Worm (Caenorhabditis elegans) whole organism, young adult: ENCODE measurements around the gene K02D10.3.
A peak's percentile ranks its signal among the peaks of the same experiment; 100 is the strongest.

Source experiments
- B0336.3 ChIP-seq: fragments of 200-800 bp; sonication (Bioruptor generic); IDR thresholded peaks from 2 replicates; pipeline ENCODE4 v1.3.6; 2022; ENCODE audit warnings: missing genetic modification characterization, missing compliant biosample characterization
- C06A6.2 ChIP-seq: fragments of 200-800 bp; sonication (Bioruptor generic); conservative IDR thresholded peaks from 2 replicates; pipeline ENCODE4 v1.3.6; 2022; ENCODE audit warnings: missing genetic modification characterization, missing compliant biosample characterization
- K11D2.4 ChIP-seq: fragments of 200-800 bp; sonication (Bioruptor generic); IDR thresholded peaks from 2 replicates; pipeline ENCODE4 v1.3.6; 2022; ENCODE audit warnings: missing genetic modification reagents, missing genetic modification characterization, missing compliant biosample characterization
- T26A5.8 ChIP-seq: sonication (generic microtip); optimal IDR thresholded peaks from 2 replicates; lab custom pipeline; 2016; ENCODE audit warnings: missing genetic modification characterization, missing compliant biosample characterization
- Y95B8A.8 ChIP-seq: fragments of 200-800 bp; sonication (Bioruptor generic); IDR thresholded peaks from 2 replicates; pipeline ENCODE4 v1.3.6; 2022; ENCODE audit warnings: missing genetic modification reagents, missing genetic modification characterization, missing compliant biosample characterization
- ZK185.1 ChIP-seq: sonication (generic microtip); optimal IDR thresholded peaks from 2 replicates; lab custom pipeline; 2016; ENCODE audit warnings: mild to moderate bottlenecking, missing genetic modification characterization, missing compliant biosample characterization; ENCODE audit not compliant: poor library complexity, severe bottlenecking
- aptf-2 ChIP-seq: fragments of 200-800 bp; sonication (Bioruptor generic); conservative IDR thresholded peaks from 2 replicates; pipeline ENCODE4 v1.3.6; 2022; ENCODE audit warnings: missing genetic modification reagents, missing genetic modification characterization, missing compliant biosample characterization
- aptf-3 ChIP-seq: fragments of 200-800 bp; sonication (Bioruptor generic); IDR thresholded peaks from 2 replicates; pipeline ENCODE4 v1.3.6; 2022; ENCODE audit warnings: missing genetic modification characterization, missing compliant biosample characterization
- cebp-1 ChIP-seq, 2 experiments: fragments of 200-800 bp in 1 of 2; sonication (Bioruptor generic) in 1 of 2; sonication (generic microtip) in 1 of 2; IDR thresholded peaks in 1 of 2; optimal IDR thresholded peaks in 1 of 2; 2 replicates each; pipeline versions ENCODE4 v1.3.6 to Lab custom; 2017 to 2022; ENCODE audit warnings: missing compliant biosample characterization in 2 of 2, missing genetic modification characterization in 2 of 2, mild to moderate bottlenecking in 1 of 2, missing genetic modification reagents in 1 of 2, moderate library complexity in 1 of 2
- ceh-40 ChIP-seq: fragments of 200-800 bp; sonication (Bioruptor generic); IDR thresholded peaks from 2 replicates; pipeline ENCODE4 v1.3.6; 2022; ENCODE audit warnings: missing genetic modification characterization, missing compliant biosample characterization
- dox-1 ChIP-seq: fragments of 200-800 bp; sonication (Bioruptor generic); IDR thresholded peaks from 2 replicates; pipeline ENCODE4 v1.3.6; 2022; ENCODE audit warnings: missing genetic modification reagents, missing genetic modification characterization, missing compliant biosample characterization
- egrh-3 ChIP-seq: fragments of 200-800 bp; sonication (Bioruptor generic); IDR thresholded peaks from 2 replicates; pipeline ENCODE4 v1.3.6; 2022; ENCODE audit warnings: missing genetic modification reagents, missing genetic modification characterization, missing compliant biosample characterization
- lag-1 ChIP-seq: fragments of 200-800 bp; sonication (Bioruptor generic); IDR thresholded peaks from 2 replicates; pipeline ENCODE4 v1.3.6; 2022; ENCODE audit warnings: missing genetic modification reagents, missing genetic modification characterization, missing compliant biosample characterization
- let-607 ChIP-seq, 2 experiments: fragments of 200-800 bp in 1 of 2; sonication (Bioruptor generic) in 1 of 2; sonication (generic microtip) in 1 of 2; optimal IDR thresholded peaks; 2 replicates each; lab custom pipeline; 2016 to 2018; ENCODE audit warnings: mild to moderate bottlenecking in 2 of 2, missing compliant biosample characterization in 2 of 2, missing genetic modification characterization in 2 of 2, moderate library complexity in 2 of 2, missing genotype in 1 of 2
- lin-54 ChIP-seq: fragments of 200-800 bp; sonication (Bioruptor generic); optimal IDR thresholded peaks from 2 replicates; lab custom pipeline; 2018; ENCODE audit warnings: mild to moderate bottlenecking, missing genetic modification characterization, missing compliant biosample characterization
- madf-3 ChIP-seq: fragments of 200-800 bp; sonication (Bioruptor generic); IDR thresholded peaks from 2 replicates; pipeline ENCODE4 v1.3.6; 2022; ENCODE audit warnings: missing genetic modification reagents, missing genetic modification characterization, missing compliant biosample characterization
- madf-6 ChIP-seq: fragments of 200-800 bp; sonication (Bioruptor generic); IDR thresholded peaks from 2 replicates; pipeline ENCODE4 v1.3.6; 2022; ENCODE audit warnings: missing genetic modification reagents, missing genetic modification characterization, missing compliant biosample characterization
- mel-28 ChIP-seq: sonication (generic microtip); optimal IDR thresholded peaks from 2 replicates; lab custom pipeline; 2016; ENCODE audit warnings: borderline replicate concordance, mild to moderate bottlenecking, missing genetic modification characterization, missing compliant biosample characterization
- nfyb-1 ChIP-seq: fragments of 200-800 bp; sonication (Bioruptor generic); IDR thresholded peaks from 2 replicates; pipeline ENCODE4 v1.3.6; 2022; ENCODE audit warnings: missing genetic modification reagents, missing genetic modification characterization, missing compliant biosample characterization
- nhr-120 ChIP-seq: fragments of 200-800 bp; sonication (Bioruptor generic); IDR thresholded peaks from 2 replicates; pipeline ENCODE4 v1.3.6; 2022; ENCODE audit warnings: missing genetic modification characterization, missing compliant biosample characterization
- nhr-80 ChIP-seq: sonication (generic microtip); optimal IDR thresholded peaks from 2 replicates; lab custom pipeline; 2016; ENCODE audit warnings: missing genetic modification characterization, missing compliant biosample characterization
- nhr-90 ChIP-seq: sonication (generic microtip); optimal IDR thresholded peaks from 2 replicates; lab custom pipeline; 2016; ENCODE audit warnings: missing genotype, mild to moderate bottlenecking, missing genetic modification characterization, missing compliant biosample characterization
- pha-4 ChIP-seq: fragments of 150-350 bp; sonication (generic microtip); optimal IDR thresholded peaks from 2 replicates; lab custom pipeline; 2014; ENCODE audit warnings: missing biosample characterization, missing genetic modification reagents, missing genetic modification characterization
- rcor-1 ChIP-seq: fragments of 200-800 bp; sonication (Bioruptor generic); IDR thresholded peaks from 2 replicates; pipeline ENCODE4 v1.3.6; 2022; ENCODE audit warnings: missing genetic modification reagents, missing genetic modification characterization, missing compliant biosample characterization
- snpc-1.1 ChIP-seq: sonication (generic microtip); optimal IDR thresholded peaks from 2 replicates; lab custom pipeline; 2017; ENCODE audit warnings: missing genetic modification characterization, mild to moderate bottlenecking, missing compliant biosample characterization, antibody characterized with exemption, moderate library complexity, missing genotype, missing genetic modification reagents; ENCODE audit not compliant: insufficient read depth
- snpc-1.3 ChIP-seq: sonication (generic microtip); optimal IDR thresholded peaks from 2 replicates; lab custom pipeline; 2017; ENCODE audit warnings: missing genetic modification characterization, mild to moderate bottlenecking, missing compliant biosample characterization, antibody characterized with exemption, moderate library complexity, missing genotype, missing genetic modification reagents; ENCODE audit not compliant: insufficient read depth
- snpc-3.4 ChIP-seq: sonication (generic microtip); optimal IDR thresholded peaks from 2 replicates; lab custom pipeline; 2017; ENCODE audit warnings: missing genetic modification characterization, mild to moderate bottlenecking, missing compliant biosample characterization, antibody characterized with exemption, moderate library complexity, missing genotype, missing genetic modification reagents
- somi-1 ChIP-seq: fragments of 200-800 bp; sonication (Bioruptor generic); optimal IDR thresholded peaks from 2 replicates; lab custom pipeline; 2018; ENCODE audit warnings: mild to moderate bottlenecking, missing genetic modification characterization, missing compliant biosample characterization
- tlf-1 ChIP-seq: fragments of 200-800 bp; sonication (Bioruptor generic); optimal IDR thresholded peaks from 2 replicates; lab custom pipeline; 2018; ENCODE audit warnings: mild to moderate bottlenecking, missing genetic modification characterization, missing compliant biosample characterization
- unc-62 ChIP-seq: fragments of 150-350 bp; optimal IDR thresholded peaks from 2 replicates; lab custom pipeline; 2014; ENCODE audit warnings: missing biosample characterization, missing genetic modification reagents, missing genetic modification characterization
- ztf-18 ChIP-seq: sonication (generic microtip); optimal IDR thresholded peaks from 2 replicates; lab custom pipeline; 2016; ENCODE audit warnings: missing genotype, mild to moderate bottlenecking, missing genetic modification characterization, missing compliant biosample characterization

K02D10.3 gene

ce11 chrIII:8733667-8734066 lies 38.1 kb downstream of the K02D10.3 start:
- TF ChIP-seq nhr-80 (tag; lab: Kevin White, UChicago) (peak; percentile 35), nhr-120 (GFP tag; lab: Robert Waterston, UW) (no peak), dox-1 (no peak), lin-54 (GFP tag; lab: Kevin White, UChicago) (peak; percentile 6), snpc-1.3 (tag; lab: Kevin White, UChicago) (peak; percentile 1), unc-62 (GFP tag; lab: Kevin White, UChicago) (peak; percentile 55), snpc-3.4 (tag; lab: Kevin White, UChicago) (no peak), aptf-3 (GFP tag; lab: Robert Waterston, UW) (no peak), let-607 (tag; optimal IDR thresholded peaks at IDR 0.05; lab: Kevin White, UChicago) (peak in 1 of 2 experiments; percentile 42)

DNA sequence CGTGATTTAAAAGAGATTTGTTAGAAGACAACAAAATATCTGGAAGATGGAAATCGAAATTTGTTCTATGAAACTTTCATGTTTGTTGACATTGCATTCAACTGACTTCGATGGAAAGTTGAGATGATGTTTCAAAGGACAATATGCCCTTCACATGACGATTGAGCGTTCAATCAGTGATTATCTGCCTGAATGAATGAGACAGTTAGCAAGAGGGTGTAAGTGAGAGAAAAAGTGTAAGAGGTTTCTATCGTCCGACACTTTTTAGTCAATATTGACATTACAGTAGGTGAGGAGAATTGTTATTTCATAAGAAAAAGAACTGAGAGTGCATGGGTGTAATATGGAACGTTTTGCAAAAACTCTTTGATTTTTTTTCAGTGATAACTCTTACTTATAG lies 38.5 kb downstream of the K02D10.3 start:
- TF ChIP-seq pha-4 (tag; lab: Kevin White, UChicago) (peak; percentile 70), egrh-3 (GFP tag; lab: Robert Waterston, UW) (no peak), cebp-1 (GFP tag; IDR thresholded peaks at IDR 0.05; lab: Robert Waterston, UW) (peak; percentile 36; the same call in 1 of the 2 replicates), cebp-1 (tag; optimal IDR thresholded peaks at IDR 0.05; lab: Kevin White, UChicago) (peak; percentile 54), rcor-1 (GFP tag; lab: Robert Waterston, UW) (no peak), somi-1 (GFP tag; lab: Kevin White, UChicago) (peak; percentile 26)

DNA sequence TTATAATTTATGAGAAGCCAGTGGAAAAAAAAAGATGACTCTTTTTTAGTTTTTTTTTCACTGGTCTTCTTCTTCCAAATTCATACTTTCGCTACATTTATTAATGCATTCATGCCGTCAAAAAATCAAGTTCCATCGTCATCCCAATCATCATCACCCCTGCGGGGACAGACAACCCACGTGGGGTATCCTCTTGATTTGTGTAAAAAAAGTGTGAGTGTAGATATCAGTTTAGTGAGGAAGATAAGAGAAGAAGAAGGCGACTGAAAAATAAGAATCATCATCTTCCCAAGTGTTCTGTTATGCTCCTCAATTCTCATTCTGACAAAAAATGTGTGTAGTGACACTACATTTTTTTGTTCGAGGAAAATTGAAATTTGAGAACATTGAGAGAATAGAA lies 39.8 kb downstream of the K02D10.3 start:
- no peak for TF ChIP-seq ZK185.1 (tag; lab: Kevin White, UChicago)
- TF ChIP-seq nhr-90 (tag; lab: Kevin White, UChicago), result no peak
- TF ChIP-seq snpc-1.3 (tag; lab: Kevin White, UChicago), result no peak
- no peak for TF ChIP-seq Y95B8A.8 (GFP tag; lab: Robert Waterston, UW)
- peak; percentile 49; the same call in 1 of the 2 replicates for TF ChIP-seq C06A6.2 (GFP tag; lab: Robert Waterston, UW)
- no peak for TF ChIP-seq madf-6 (GFP tag; lab: Robert Waterston, UW)
- no peak for TF ChIP-seq aptf-2
- TF ChIP-seq snpc-3.4 (tag; lab: Kevin White, UChicago), result no peak
- TF ChIP-seq tlf-1 (GFP tag; lab: Kevin White, UChicago), result no peak
- no peak for TF ChIP-seq T26A5.8 (tag; lab: Kevin White, UChicago)
- no peak for TF ChIP-seq ztf-18 (tag; lab: Kevin White, UChicago)
- TF ChIP-seq nhr-80 (tag; lab: Kevin White, UChicago), result no peak
- TF ChIP-seq somi-1 (GFP tag; lab: Kevin White, UChicago), result peak; percentile 8

ce11 chrIII:8731310-8731709 lies 40.4 kb downstream of the K02D10.3 start, which contains the start of gene ZK370.4:
TSS of gene ZK370.4 (minus strand) at chrIII:8731410.
- TF ChIP-seq rcor-1 (GFP tag; lab: Robert Waterston, UW) (no peak), B0336.3 (GFP tag; lab: Robert Waterston, UW) (no peak), K11D2.4 (GFP tag; lab: Robert Waterston, UW) (no peak)

ce11 chrIII:8726019-8726894 lies 45.5 kb downstream of the K02D10.3 start:
- no peak for TF ChIP-seq madf-3
- TF ChIP-seq C06A6.2 (GFP tag; lab: Robert Waterston, UW), result no peak
- no peak for TF ChIP-seq lag-1
- no peak for TF ChIP-seq ceh-40 (GFP tag; lab: Robert Waterston, UW)
- no peak for TF ChIP-seq snpc-1.1 (tag; lab: Kevin White, UChicago)
- TF ChIP-seq nfyb-1 (GFP tag; lab: Robert Waterston, UW), result no peak
- TF ChIP-seq mel-28 (tag; lab: Kevin White, UChicago), result no peak
